Fruit fly (Drosophila melanogaster) whole organism, prepupa: ENCODE measurements around the gene CG34135.

ENCODE experiments used
- Blimp-1 ChIP-seq: fragments of 200-800 bp; sonication (Bioruptor generic); optimal IDR thresholded peaks from 3 replicates; lab custom pipeline; 2017; ENCODE audit warnings: missing biosample characterization, missing genetic modification characterization, mild to moderate bottlenecking, moderate library complexity, missing genetic modification reagents
- CG10669 ChIP-seq: fragments of 200-800 bp; sonication (Bioruptor generic); optimal IDR thresholded peaks from 3 replicates; lab custom pipeline; 2018; ENCODE audit warnings: missing biosample characterization, mild to moderate bottlenecking, missing genetic modification characterization, moderate library complexity
- CG11294 ChIP-seq: fragments of 200-800 bp; sonication (Bioruptor generic); IDR thresholded peaks from 2 replicates; pipeline ENCODE4 v1.3.6; 2022; ENCODE audit warnings: missing biosample characterization, missing genetic modification characterization
- CG11762 ChIP-seq: fragments of 200-800 bp; sonication (Bioruptor generic); optimal IDR thresholded peaks from 3 replicates; lab custom pipeline; 2016; ENCODE audit warnings: missing biosample characterization, missing genetic modification characterization; ENCODE audit not compliant: insufficient read depth
- CG11902 ChIP-seq: fragments of 200-800 bp; sonication (Bioruptor generic); optimal IDR thresholded peaks from 3 replicates; lab custom pipeline; 2016; ENCODE audit warnings: missing biosample characterization, missing genetic modification characterization
- CG15336 ChIP-seq: fragments of 200-800 bp; sonication (Bioruptor generic); IDR thresholded peaks from 2 replicates; pipeline ENCODE4 v1.3.6; 2022; ENCODE audit warnings: missing biosample characterization, missing genetic modification characterization
- CG1621 ChIP-seq: fragments of 200-800 bp; sonication (Bioruptor generic); optimal IDR thresholded peaks from 3 replicates; lab custom pipeline; 2018; ENCODE audit warnings: missing biosample characterization, mild to moderate bottlenecking, missing genetic modification characterization
- CG16779 ChIP-seq: fragments of 200-800 bp; sonication (Bioruptor generic); optimal IDR thresholded peaks from 3 replicates; lab custom pipeline; 2017; ENCODE audit warnings: missing biosample characterization, mild to moderate bottlenecking, missing genetic modification characterization
- CG32006 ChIP-seq: fragments of 200-800 bp; sonication (Bioruptor generic); optimal IDR thresholded peaks from 3 replicates; lab custom pipeline; 2017; ENCODE audit warnings: missing biosample characterization, mild to moderate bottlenecking, missing genetic modification characterization
- CG4318 ChIP-seq: fragments of 200-800 bp; sonication (Bioruptor generic); optimal IDR thresholded peaks from 3 replicates; lab custom pipeline; 2017; ENCODE audit warnings: missing biosample characterization, mild to moderate bottlenecking, missing genetic modification characterization
- CG6163 ChIP-seq: fragments of 200-800 bp; sonication (Bioruptor generic); IDR thresholded peaks from 3 replicates; pipeline ENCODE4 v1.3.6; 2022; ENCODE audit warnings: missing biosample characterization, missing genetic modification characterization
- CG6276 ChIP-seq: fragments of 200-800 bp; sonication (Bioruptor generic); optimal IDR thresholded peaks from 2 replicates; lab custom pipeline; 2017; ENCODE audit warnings: missing biosample characterization, mild to moderate bottlenecking, missing genetic modification characterization
- CG6792 ChIP-seq: fragments of 200-800 bp; sonication (Bioruptor generic); optimal IDR thresholded peaks from 3 replicates; lab custom pipeline; 2016; ENCODE audit warnings: missing biosample characterization, missing genetic modification characterization
- CG6808 ChIP-seq: fragments of 200-800 bp; sonication (Bioruptor generic); optimal IDR thresholded peaks from 3 replicates; lab custom pipeline; 2017; ENCODE audit warnings: missing biosample characterization, missing genetic modification characterization, mild to moderate bottlenecking, moderate library complexity, missing genetic modification reagents
- CG7368 ChIP-seq: fragments of 200-800 bp; sonication (Bioruptor generic); optimal IDR thresholded peaks from 3 replicates; lab custom pipeline; 2016; ENCODE audit warnings: missing biosample characterization, missing genetic modification characterization
- CG8632 ChIP-seq: fragments of 200-800 bp; sonication (Bioruptor generic); optimal IDR thresholded peaks from 3 replicates; lab custom pipeline; 2016; ENCODE audit warnings: missing biosample characterization, missing genetic modification characterization
- CG9139 ChIP-seq: fragments of 200-800 bp; sonication (Bioruptor generic); optimal IDR thresholded peaks from 3 replicates; lab custom pipeline; 2017; ENCODE audit warnings: missing biosample characterization, mild to moderate bottlenecking, missing genetic modification characterization
- Eip75B ChIP-seq: fragments of 200-800 bp; sonication (Bioruptor generic); optimal IDR thresholded peaks from 3 replicates; lab custom pipeline; 2016; ENCODE audit warnings: missing biosample characterization, missing genetic modification characterization
- Eip93F ChIP-seq: fragments of 200-800 bp; sonication (Bioruptor generic); optimal IDR thresholded peaks from 2 replicates; lab custom pipeline; 2016; ENCODE audit warnings: missing biosample characterization, mild to moderate bottlenecking, missing genetic modification characterization
- Gug ChIP-seq: fragments of 200-800 bp; sonication (Bioruptor generic); IDR thresholded peaks from 2 replicates; pipeline ENCODE4 v1.3.6; 2022; ENCODE audit warnings: missing biosample characterization, missing genetic modification characterization
- Hr38 ChIP-seq: sonication (Bioruptor generic); optimal IDR thresholded peaks from 2 replicates; lab custom pipeline; 2016; ENCODE audit warnings: missing biosample characterization, missing genetic modification characterization
- Hr39 ChIP-seq: fragments of 200-800 bp; sonication (Bioruptor generic); optimal IDR thresholded peaks from 2 replicates; lab custom pipeline; 2016; ENCODE audit warnings: missing biosample characterization, missing genetic modification characterization
- Hr4 ChIP-seq: fragments of 200-800 bp; sonication (Bioruptor generic); optimal IDR thresholded peaks from 3 replicates; lab custom pipeline; 2016; ENCODE audit warnings: missing biosample characterization, missing genetic modification characterization
- Smox ChIP-seq: fragments of 200-800 bp; sonication (Bioruptor generic); optimal IDR thresholded peaks from 3 replicates; lab custom pipeline; 2016; ENCODE audit warnings: missing biosample characterization, missing genetic modification characterization
- Sox15 ChIP-seq: fragments of 200-800 bp; sonication (Bioruptor generic); optimal IDR thresholded peaks from 3 replicates; lab custom pipeline; 2016; ENCODE audit warnings: missing biosample characterization, missing genetic modification characterization
- acj6 ChIP-seq: fragments of 200-800 bp; sonication (Bioruptor generic); optimal IDR thresholded peaks from 3 replicates; lab custom pipeline; 2016; ENCODE audit warnings: missing biosample characterization, missing genetic modification characterization
- cyc ChIP-seq: fragments of 200-800 bp; sonication (Bioruptor generic); optimal IDR thresholded peaks from 3 replicates; lab custom pipeline; 2016; ENCODE audit warnings: missing biosample characterization, missing genetic modification characterization
- dac ChIP-seq: fragments of 200-800 bp; sonication (Bioruptor generic); optimal IDR thresholded peaks from 2 replicates; lab custom pipeline; 2017; ENCODE audit warnings: missing biosample characterization, mild to moderate bottlenecking, missing genetic modification characterization
- eg ChIP-seq: fragments of 200-800 bp; sonication (Bioruptor generic); IDR thresholded peaks from 3 replicates; pipeline ENCODE4 v1.3.6; 2022; ENCODE audit warnings: missing biosample characterization, missing genetic modification characterization
- fd85E ChIP-seq: fragments of 200-800 bp; sonication (Bioruptor generic); optimal IDR thresholded peaks from 3 replicates; lab custom pipeline; 2016; ENCODE audit warnings: missing biosample characterization, missing genetic modification characterization
- fkh ChIP-seq: fragments of 200-800 bp; sonication (Bioruptor generic); optimal IDR thresholded peaks from 3 replicates; lab custom pipeline; 2017; ENCODE audit warnings: missing biosample characterization, mild to moderate bottlenecking, missing genetic modification characterization, moderate library complexity
- pdm3 ChIP-seq: fragments of 200-800 bp; sonication (Bioruptor generic); optimal IDR thresholded peaks from 3 replicates; lab custom pipeline; 2016; ENCODE audit warnings: missing biosample characterization, missing genetic modification characterization
- salr ChIP-seq, 2 experiments: fragments of 200-800 bp; sonication (Bioruptor generic); optimal IDR thresholded peaks; 3 replicates each; lab custom pipeline; 2016 to 2018; ENCODE audit warnings: missing biosample characterization in 2 of 2, missing genetic modification characterization in 2 of 2, mild to moderate bottlenecking in 1 of 2
- spab ChIP-seq: fragments of 200-800 bp; sonication (Bioruptor generic); optimal IDR thresholded peaks from 2 replicates; lab custom pipeline; 2017; ENCODE audit warnings: missing biosample characterization, mild to moderate bottlenecking, missing genetic modification characterization, missing genetic modification reagents
- vri ChIP-seq: fragments of 200-800 bp; sonication (Bioruptor generic); optimal IDR thresholded peaks from 3 replicates; lab custom pipeline; 2016; ENCODE audit warnings: missing biosample characterization, mild to moderate bottlenecking, missing genetic modification characterization

CG34135 gene

DNA sequence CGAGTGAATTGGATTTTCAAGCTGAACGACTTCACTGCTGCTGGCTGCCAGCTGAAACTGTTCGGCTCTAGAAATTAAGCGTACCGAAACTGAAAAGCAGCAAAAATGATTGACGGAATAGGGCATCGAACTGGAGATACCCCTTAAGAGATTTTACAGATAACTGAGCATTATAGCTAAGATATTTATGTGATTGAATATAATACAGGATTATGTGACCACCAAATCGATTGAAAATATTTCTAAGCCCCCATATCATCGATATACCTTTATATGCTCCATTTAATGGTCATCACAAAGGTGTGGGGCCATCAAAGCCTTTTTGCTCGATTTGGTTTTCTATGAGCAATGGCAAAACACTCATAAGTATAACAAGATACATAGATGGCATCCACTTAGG lies 16.8 kb upstream of the CG34135 start (continued):
- TF ChIP-seq spab (no peak), Eip93F (GFP tag; lab: Kevin White, UChicago) (no peak), CG11762 (no peak)

DNA sequence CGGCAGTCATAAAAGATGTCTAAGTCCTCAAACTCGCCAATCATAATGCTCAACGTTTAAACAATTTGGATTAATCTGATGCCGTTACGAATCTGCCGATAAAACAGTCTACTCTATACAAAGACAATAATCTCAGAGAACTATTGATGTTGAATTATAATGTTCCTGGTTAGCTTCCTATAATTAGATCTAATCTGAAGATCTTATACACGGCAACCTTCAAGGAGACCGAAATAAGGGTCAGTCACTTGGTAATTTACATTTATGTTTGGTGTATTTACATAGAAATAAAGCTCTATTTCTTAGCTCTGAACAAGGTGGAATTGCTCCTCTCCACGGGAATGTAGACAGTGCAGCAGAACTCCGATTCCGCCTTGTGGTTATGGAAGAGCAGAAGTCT lies 12.7 kb upstream of the CG34135 start, which contains the start of gene CG33189:
TSS of gene CG33189 (minus strand) at position 101 of the 400 bp plus-strand sequence.
- TF ChIP-seq Smox (GFP tag; lab: Kevin White, UChicago), result no peak
- TF ChIP-seq CG8632 (GFP tag; lab: Kevin White, UChicago), result no peak
- no peak for TF ChIP-seq Hr39 (GFP tag; lab: Kevin White, UChicago)
- TF ChIP-seq spab, result no peak
- TF ChIP-seq cyc, result no peak
- no peak for TF ChIP-seq CG6792 (GFP tag; lab: Kevin White, UChicago)
- TF ChIP-seq salr (GFP tag; optimal IDR thresholded peaks at IDR 0.05; lab: Kevin White, UChicago), result no peak
- no peak for TF ChIP-seq CG10669
- TF ChIP-seq Sox15 (GFP tag; lab: Kevin White, UChicago), result no peak
- TF ChIP-seq CG11902 (GFP tag; lab: Kevin White, UChicago), result no peak
- no peak for TF ChIP-seq CG32006 (GFP tag; lab: Kevin White, UChicago)
- no peak for TF ChIP-seq CG6163 (GFP tag; lab: Robert Waterston, UW)
- no peak for TF ChIP-seq Eip75B (GFP tag; lab: Kevin White, UChicago)
- no peak for TF ChIP-seq fd85E (GFP tag; lab: Kevin White, UChicago)
- TF ChIP-seq CG9139 (GFP tag; lab: Kevin White, UChicago), result no peak
- TF ChIP-seq eg, result no peak
- TF ChIP-seq dac (GFP tag; lab: Kevin White, UChicago), result no peak

DNA sequence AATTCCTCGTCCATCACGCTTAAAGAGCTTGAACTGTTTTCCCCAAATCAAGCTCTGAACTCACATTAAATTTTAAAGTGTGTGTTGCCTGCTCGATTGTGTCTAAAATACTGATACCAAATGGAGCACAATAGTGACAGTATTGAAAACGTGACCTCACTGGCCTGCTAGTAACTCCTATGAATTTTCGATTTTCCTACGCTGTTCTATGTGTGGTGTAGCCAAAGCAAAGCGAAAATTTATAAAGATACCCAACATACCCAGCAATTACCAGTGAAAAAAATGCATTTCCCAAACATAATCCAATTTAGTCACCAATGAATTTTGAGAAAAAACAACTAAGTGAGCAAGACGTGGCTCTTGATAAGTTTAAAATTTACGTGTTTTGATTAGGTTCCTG lies 11.8 kb upstream of the CG34135 start, which contains the start of gene CG33191:
TSS of gene CG33191 (minus strand) at position 101 of the 400 bp plus-strand sequence.
- no peak for TF ChIP-seq CG11294 (GFP tag; lab: Robert Waterston, UW)
- no peak for TF ChIP-seq fkh (GFP tag; lab: Kevin White, UChicago)
- no peak for TF ChIP-seq CG4318 (GFP tag; lab: Kevin White, UChicago)
- no peak for TF ChIP-seq acj6 (GFP tag; lab: Kevin White, UChicago)
- TF ChIP-seq CG6276, result no peak
- no peak for TF ChIP-seq Gug (GFP tag; lab: Robert Waterston, UW)
- TF ChIP-seq Blimp-1 (GFP tag; lab: Kevin White, UChicago), result no peak

DNA sequence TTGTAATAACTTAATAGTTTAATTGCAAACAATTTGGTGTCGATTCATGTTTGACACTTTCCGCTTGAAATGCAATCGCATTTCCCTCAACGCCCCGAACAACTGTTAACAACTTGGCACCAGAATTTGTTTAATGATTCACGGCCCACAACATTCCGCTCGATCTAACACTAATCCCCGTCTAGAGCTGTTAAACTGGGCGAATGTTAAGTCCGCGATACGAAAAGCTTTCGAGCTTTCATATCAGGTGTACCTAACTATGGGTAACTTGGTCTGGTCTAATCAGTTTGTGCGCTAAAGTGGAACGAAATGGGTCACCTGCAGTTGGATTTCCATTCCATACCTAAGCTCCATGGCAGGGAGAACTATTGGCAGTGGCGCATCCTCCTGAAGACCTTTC lies 5.1 kb upstream of the CG34135 start, which contains the start of gene CG34301:
TSS of gene CG34301 (plus strand) at position 301 of the 400 bp plus-strand sequence.
- TF ChIP-seq CG6163 (GFP tag; lab: Robert Waterston, UW) (no peak), Hr4 (GFP tag; lab: Kevin White, UChicago) (no peak), CG6276 (no peak), CG7368 (GFP tag; lab: Kevin White, UChicago) (no peak), Hr38 (no peak), CG8632 (GFP tag; lab: Kevin White, UChicago) (no peak), CG6808 (GFP tag; lab: Kevin White, UChicago) (no peak), CG16779 (no peak), eg (no peak), CG1621 (tag; lab: Kevin White, UChicago) (no peak), CG15336 (GFP tag; lab: Robert Waterston, UW) (no peak), fd85E (GFP tag; lab: Kevin White, UChicago) (no peak), CG11294 (GFP tag; lab: Robert Waterston, UW) (no peak), pdm3 (GFP tag; lab: Kevin White, UChicago) (no peak)
- TF ChIP-seq, all 60 proteins: peak for 0

DNA sequence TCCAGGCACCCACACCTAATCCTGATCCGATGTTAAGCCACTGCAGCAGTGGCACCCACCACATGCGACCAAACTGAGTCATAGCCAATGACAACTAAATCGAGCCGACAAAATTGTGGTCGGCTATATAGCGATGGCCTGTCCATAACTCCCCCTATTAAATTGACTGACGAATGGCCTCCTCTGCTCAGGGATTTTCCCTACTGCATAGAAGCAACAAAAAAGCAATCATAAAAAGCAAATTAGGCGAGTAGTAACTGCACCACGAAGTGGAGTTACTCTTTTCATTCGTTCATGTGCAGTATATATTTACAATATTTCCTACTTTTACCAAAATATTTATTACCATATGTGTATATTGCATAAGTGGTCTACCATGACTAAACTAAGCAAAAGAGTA lies 4.6 kb upstream of the CG34135 start, which contains the start of gene CG13318:
TSS of gene CG13318 (minus strand) at position 101 of the 400 bp plus-strand sequence.
- TF ChIP-seq vri (no peak), CG6163 (GFP tag; lab: Robert Waterston, UW) (no peak), CG11294 (GFP tag; lab: Robert Waterston, UW) (no peak)
